Worm (Caenorhabditis elegans): ENCODE results near the gene msp-78.
"Not testable (repeated sequence)": the region's sequence is repeated elsewhere in the genome, so short reads cannot be mapped to it uniquely, and the experiment has no call there.

- TF ChIP-seq mab-5, zag-1, elt-3 (tag; optimal IDR thresholded peaks at IDR 0.05): not testable (repeated sequence)
Measured at ce11 chrIV:9740851-9741549, 28.8 kb upstream of the msp-78 start, which contains the start of gene gln-6.
